Fruit fly (Drosophila melanogaster) whole organism, prepupa: Measurements from ENCODE around the gene rst.
A peak's percentile ranks its signal among the peaks of the same experiment; 100 is the strongest.

Source experiments
- CG10669 ChIP-seq: fragments of 200-800 bp; sonication (Bioruptor generic); optimal IDR thresholded peaks from 3 replicates; lab custom pipeline; 2018; ENCODE audit warnings: missing biosample characterization, mild to moderate bottlenecking, missing genetic modification characterization, moderate library complexity
- CG11294 ChIP-seq: fragments of 200-800 bp; sonication (Bioruptor generic); IDR thresholded peaks from 2 replicates; pipeline ENCODE4 v1.3.6; 2022; ENCODE audit warnings: missing biosample characterization, missing genetic modification characterization
- CG15336 ChIP-seq: fragments of 200-800 bp; sonication (Bioruptor generic); IDR thresholded peaks from 2 replicates; pipeline ENCODE4 v1.3.6; 2022; ENCODE audit warnings: missing biosample characterization, missing genetic modification characterization
- CG1621 ChIP-seq: fragments of 200-800 bp; sonication (Bioruptor generic); optimal IDR thresholded peaks from 3 replicates; lab custom pipeline; 2018; ENCODE audit warnings: missing biosample characterization, mild to moderate bottlenecking, missing genetic modification characterization
- CG32006 ChIP-seq: fragments of 200-800 bp; sonication (Bioruptor generic); optimal IDR thresholded peaks from 3 replicates; lab custom pipeline; 2017; ENCODE audit warnings: missing biosample characterization, mild to moderate bottlenecking, missing genetic modification characterization
- CG34406 ChIP-seq: fragments of 200-800 bp; sonication (Bioruptor generic); optimal IDR thresholded peaks from 3 replicates; lab custom pipeline; 2016; ENCODE audit warnings: missing biosample characterization, missing genetic modification characterization
- CG3919 ChIP-seq: fragments of 200-800 bp; sonication (Bioruptor generic); optimal IDR thresholded peaks from 3 replicates; lab custom pipeline; 2016; ENCODE audit warnings: missing biosample characterization, missing genetic modification characterization
- CG4318 ChIP-seq: fragments of 200-800 bp; sonication (Bioruptor generic); optimal IDR thresholded peaks from 3 replicates; lab custom pipeline; 2017; ENCODE audit warnings: missing biosample characterization, mild to moderate bottlenecking, missing genetic modification characterization
- CG6163 ChIP-seq: fragments of 200-800 bp; sonication (Bioruptor generic); IDR thresholded peaks from 3 replicates; pipeline ENCODE4 v1.3.6; 2022; ENCODE audit warnings: missing biosample characterization, missing genetic modification characterization
- CG6276 ChIP-seq: fragments of 200-800 bp; sonication (Bioruptor generic); optimal IDR thresholded peaks from 2 replicates; lab custom pipeline; 2017; ENCODE audit warnings: missing biosample characterization, mild to moderate bottlenecking, missing genetic modification characterization
- CG6854 ChIP-seq: fragments of 200-800 bp; sonication (Bioruptor generic); optimal IDR thresholded peaks from 2 replicates; lab custom pipeline; 2017; ENCODE audit warnings: missing biosample characterization, mild to moderate bottlenecking, missing genetic modification characterization
- CG7368 ChIP-seq: fragments of 200-800 bp; sonication (Bioruptor generic); optimal IDR thresholded peaks from 3 replicates; lab custom pipeline; 2016; ENCODE audit warnings: missing biosample characterization, missing genetic modification characterization
- CG8319 ChIP-seq: fragments of 200-800 bp; sonication (Bioruptor generic); optimal IDR thresholded peaks from 3 replicates; lab custom pipeline; 2016; ENCODE audit warnings: missing biosample characterization, missing genetic modification characterization
- CG8632 ChIP-seq: fragments of 200-800 bp; sonication (Bioruptor generic); optimal IDR thresholded peaks from 3 replicates; lab custom pipeline; 2016; ENCODE audit warnings: missing biosample characterization, missing genetic modification characterization
- CG9139 ChIP-seq: fragments of 200-800 bp; sonication (Bioruptor generic); optimal IDR thresholded peaks from 3 replicates; lab custom pipeline; 2017; ENCODE audit warnings: missing biosample characterization, mild to moderate bottlenecking, missing genetic modification characterization
- Eip75B ChIP-seq: fragments of 200-800 bp; sonication (Bioruptor generic); optimal IDR thresholded peaks from 3 replicates; lab custom pipeline; 2016; ENCODE audit warnings: missing biosample characterization, missing genetic modification characterization
- Eip78C ChIP-seq: fragments of 200-800 bp; sonication (Bioruptor generic); peaks from one replicate; lab custom pipeline; 2016; ENCODE audit warnings: missing biosample characterization, missing genetic modification characterization
- Eip93F ChIP-seq: fragments of 200-800 bp; sonication (Bioruptor generic); optimal IDR thresholded peaks from 2 replicates; lab custom pipeline; 2016; ENCODE audit warnings: missing biosample characterization, mild to moderate bottlenecking, missing genetic modification characterization
- Ets21C ChIP-seq: fragments of 200-800 bp; sonication (Bioruptor generic); optimal IDR thresholded peaks from 3 replicates; lab custom pipeline; 2016; ENCODE audit warnings: missing biosample characterization, missing genetic modification characterization
- Ets96B ChIP-seq: fragments of 200-800 bp; optimal IDR thresholded peaks from 2 replicates; lab custom pipeline; 2019; ENCODE audit warnings: missing biosample characterization, mild to moderate bottlenecking, missing genetic modification characterization, moderate library complexity
- Gug ChIP-seq: fragments of 200-800 bp; sonication (Bioruptor generic); IDR thresholded peaks from 2 replicates; pipeline ENCODE4 v1.3.6; 2022; ENCODE audit warnings: missing biosample characterization, missing genetic modification characterization
- Hr39 ChIP-seq: fragments of 200-800 bp; sonication (Bioruptor generic); optimal IDR thresholded peaks from 2 replicates; lab custom pipeline; 2016; ENCODE audit warnings: missing biosample characterization, missing genetic modification characterization
- Hr4 ChIP-seq: fragments of 200-800 bp; sonication (Bioruptor generic); optimal IDR thresholded peaks from 3 replicates; lab custom pipeline; 2016; ENCODE audit warnings: missing biosample characterization, missing genetic modification characterization
- Met ChIP-seq: fragments of 200-800 bp; sonication (Bioruptor generic); optimal IDR thresholded peaks from 3 replicates; lab custom pipeline; 2016; ENCODE audit warnings: missing biosample characterization, missing genetic modification characterization
- OdsH ChIP-seq: fragments of 200-800 bp; sonication (Bioruptor generic); optimal IDR thresholded peaks from 3 replicates; lab custom pipeline; 2016; ENCODE audit warnings: missing biosample characterization, missing genetic modification characterization
- Sox102F ChIP-seq: fragments of 200-800 bp; sonication (Bioruptor generic); optimal IDR thresholded peaks from 2 replicates; lab custom pipeline; 2016; ENCODE audit warnings: missing biosample characterization, mild to moderate bottlenecking, missing genetic modification characterization
- Sox14 ChIP-seq: fragments of 200-800 bp; sonication (Bioruptor generic); optimal IDR thresholded peaks from 3 replicates; lab custom pipeline; 2016; ENCODE audit warnings: missing biosample characterization, missing genetic modification characterization
- Sox15 ChIP-seq: fragments of 200-800 bp; sonication (Bioruptor generic); optimal IDR thresholded peaks from 3 replicates; lab custom pipeline; 2016; ENCODE audit warnings: missing biosample characterization, missing genetic modification characterization
- achi ChIP-seq: fragments of 200-800 bp; sonication (Bioruptor generic); optimal IDR thresholded peaks from 3 replicates; lab custom pipeline; 2016; ENCODE audit warnings: missing biosample characterization, missing genetic modification characterization
- acj6 ChIP-seq: fragments of 200-800 bp; sonication (Bioruptor generic); optimal IDR thresholded peaks from 3 replicates; lab custom pipeline; 2016; ENCODE audit warnings: missing biosample characterization, missing genetic modification characterization
- cyc ChIP-seq: fragments of 200-800 bp; sonication (Bioruptor generic); optimal IDR thresholded peaks from 3 replicates; lab custom pipeline; 2016; ENCODE audit warnings: missing biosample characterization, missing genetic modification characterization
- dsx ChIP-seq: fragments of 200-800 bp; optimal IDR thresholded peaks from 3 replicates; lab custom pipeline; 2019; ENCODE audit warnings: missing biosample characterization, mild to moderate bottlenecking, missing genetic modification characterization, moderate library complexity; ENCODE audit not compliant: poor library complexity, severe bottlenecking
- eg ChIP-seq: fragments of 200-800 bp; sonication (Bioruptor generic); IDR thresholded peaks from 3 replicates; pipeline ENCODE4 v1.3.6; 2022; ENCODE audit warnings: missing biosample characterization, missing genetic modification characterization
- fd59A ChIP-seq: fragments of 200-800 bp; sonication (Bioruptor generic); optimal IDR thresholded peaks from 2 replicates; lab custom pipeline; 2017; ENCODE audit warnings: missing biosample characterization, mild to moderate bottlenecking, missing genetic modification characterization, missing genetic modification reagents
- fd85E ChIP-seq: fragments of 200-800 bp; sonication (Bioruptor generic); optimal IDR thresholded peaks from 3 replicates; lab custom pipeline; 2016; ENCODE audit warnings: missing biosample characterization, missing genetic modification characterization
- net ChIP-seq: fragments of 200-800 bp; sonication (Bioruptor generic); optimal IDR thresholded peaks from 3 replicates; lab custom pipeline; 2016; ENCODE audit warnings: missing biosample characterization, missing genetic modification characterization
- pdm3 ChIP-seq: fragments of 200-800 bp; sonication (Bioruptor generic); optimal IDR thresholded peaks from 3 replicates; lab custom pipeline; 2016; ENCODE audit warnings: missing biosample characterization, missing genetic modification characterization
- salr ChIP-seq, 2 experiments: fragments of 200-800 bp; sonication (Bioruptor generic); optimal IDR thresholded peaks; 3 replicates each; lab custom pipeline; 2016 to 2018; ENCODE audit warnings: missing biosample characterization in 2 of 2, missing genetic modification characterization in 2 of 2, mild to moderate bottlenecking in 1 of 2
- spab ChIP-seq: fragments of 200-800 bp; sonication (Bioruptor generic); optimal IDR thresholded peaks from 2 replicates; lab custom pipeline; 2017; ENCODE audit warnings: missing biosample characterization, mild to moderate bottlenecking, missing genetic modification characterization, missing genetic modification reagents
- ss ChIP-seq, 2 experiments: fragments of 200-800 bp; sonication (Bioruptor generic); optimal IDR thresholded peaks; 2 replicates in 1 of 2; 3 replicates in 1 of 2; lab custom pipeline; 2017 to 2018; ENCODE audit warnings: mild to moderate bottlenecking in 2 of 2, missing biosample characterization in 2 of 2, missing genetic modification characterization in 2 of 2, moderate library complexity in 1 of 2
- svp ChIP-seq: fragments of 200-800 bp; sonication (Bioruptor generic); peaks from one replicate; lab custom pipeline; 2016; ENCODE audit warnings: missing biosample characterization, missing genetic modification characterization
- topi ChIP-seq: fragments of 200-800 bp; sonication (Bioruptor generic); optimal IDR thresholded peaks from 3 replicates; lab custom pipeline; 2016; ENCODE audit warnings: missing biosample characterization, missing genetic modification characterization
- vri ChIP-seq: fragments of 200-800 bp; sonication (Bioruptor generic); optimal IDR thresholded peaks from 3 replicates; lab custom pipeline; 2016; ENCODE audit warnings: missing biosample characterization, mild to moderate bottlenecking, missing genetic modification characterization

rst gene

dm6 chrX:3016462-3016861 is 42.8 kb upstream of the rst start (continued):
- TF ChIP-seq CG9139 (GFP tag; lab: Kevin White, UChicago) (peak; percentile 93), CG1621 (tag; lab: Kevin White, UChicago) (peak; percentile 92), spab (peak; percentile 90), CG34406 (GFP tag; lab: Kevin White, UChicago) (peak; percentile 89), pdm3 (GFP tag; lab: Kevin White, UChicago) (peak; percentile 92), vri (GFP tag; lab: Kevin White, UChicago) (peak; percentile 74), achi (GFP tag; lab: Kevin White, UChicago) (peak; percentile 89), eg (GFP tag; lab: Robert Waterston, UW) (peak; percentile 87), dsx (GFP tag; lab: Kevin White, UChicago) (peak; percentile 93), Eip78C (GFP tag; lab: Kevin White, UChicago) (peak; percentile 98), Sox15 (GFP tag; lab: Kevin White, UChicago) (peak; percentile 78), Sox14 (GFP tag; lab: Kevin White, UChicago) (peak; percentile 80), Hr4 (peak; percentile 80)

dm6 chrX:3013276-3013675 is 39.6 kb upstream of the rst start:
- TF ChIP-seq svp (GFP tag; lab: Kevin White, UChicago) (peak; percentile 51), CG32006 (GFP tag; lab: Kevin White, UChicago) (no peak), Sox15 (GFP tag; lab: Kevin White, UChicago) (no peak), Eip78C (GFP tag; lab: Kevin White, UChicago) (peak; percentile 54), topi (no peak)

- TF ChIP-seq pdm3 (GFP tag; lab: Kevin White, UChicago) = no peak
- TF ChIP-seq CG34406 (GFP tag; lab: Kevin White, UChicago) = no peak
- TF ChIP-seq salr (GFP tag; optimal IDR thresholded peaks at IDR 0.05; lab: Kevin White, UChicago) = no peak
- peak; percentile 54 for TF ChIP-seq svp (GFP tag; lab: Kevin White, UChicago)
- TF ChIP-seq Eip78C (GFP tag; lab: Kevin White, UChicago) = peak; percentile 55
- no peak for TF ChIP-seq Sox102F
- TF ChIP-seq CG6163 = peak; percentile 14; the same call in 1 of the 3 replicates
Observed at dm6 chrX:3012042-3012441, 38.4 kb upstream of the rst start.

- TF ChIP-seq CG4318 = no peak
- TF ChIP-seq CG7368 (GFP tag; lab: Kevin White, UChicago) = peak; percentile 25
- no peak for TF ChIP-seq CG11294 (GFP tag; lab: Robert Waterston, UW)
- peak; percentile 1 for TF ChIP-seq Sox15 (GFP tag; lab: Kevin White, UChicago)
- TF ChIP-seq spab = peak; percentile 36
- TF ChIP-seq cyc (GFP tag; lab: Kevin White, UChicago) = peak; percentile 30
- TF ChIP-seq CG1621 (tag; lab: Kevin White, UChicago) = peak; percentile 42
- peak; percentile 47 for TF ChIP-seq OdsH (GFP tag; lab: Kevin White, UChicago)
- TF ChIP-seq svp (GFP tag; lab: Kevin White, UChicago) = peak; percentile 73
- TF ChIP-seq topi = peak; percentile 52
- TF ChIP-seq fd85E = no peak
- TF ChIP-seq Met (GFP tag; lab: Kevin White, UChicago) = peak; percentile 53
- TF ChIP-seq fd59A (GFP tag; lab: Kevin White, UChicago) = peak; percentile 5
- TF ChIP-seq Eip75B (GFP tag; lab: Kevin White, UChicago) = peak; percentile 41
- peak; percentile 46 for TF ChIP-seq Ets96B (tag; lab: Kevin White, UChicago)
- peak; percentile 49 for TF ChIP-seq CG32006 (GFP tag; lab: Kevin White, UChicago)
- peak; percentile 51; the same call in 1 of the 3 replicates for TF ChIP-seq CG6163
- no peak for TF ChIP-seq salr (GFP tag; optimal IDR thresholded peaks at IDR 0.05; lab: Kevin White, UChicago)
- TF ChIP-seq Ets21C (GFP tag; lab: Kevin White, UChicago) = no peak
- TF ChIP-seq ss (GFP tag; optimal IDR thresholded peaks at IDR 0.05; lab: Kevin White, UChicago) = peak; percentile 22 to 29
- peak; percentile 52 for TF ChIP-seq pdm3 (GFP tag; lab: Kevin White, UChicago)
- no peak for TF ChIP-seq net (GFP tag; lab: Kevin White, UChicago)
- TF ChIP-seq acj6 (GFP tag; lab: Kevin White, UChicago) = peak; percentile 48
- TF ChIP-seq CG8632 (GFP tag; lab: Kevin White, UChicago) = peak; percentile 16
- TF ChIP-seq CG10669 (GFP tag; lab: Kevin White, UChicago) = peak; percentile 56
- TF ChIP-seq CG6854 (GFP tag; lab: Kevin White, UChicago) = no peak
- TF ChIP-seq CG15336 = no peak
- no peak for TF ChIP-seq eg (GFP tag; lab: Robert Waterston, UW)
- TF ChIP-seq Eip93F (GFP tag; lab: Kevin White, UChicago) = no peak
- TF ChIP-seq CG8319 (GFP tag; lab: Kevin White, UChicago) = peak; percentile 1
- TF ChIP-seq CG6276 (GFP tag; lab: Kevin White, UChicago) = no peak
- TF ChIP-seq Gug (GFP tag; lab: Robert Waterston, UW) = no peak
- TF ChIP-seq Hr39 = peak; percentile 32
- peak; percentile 15 for TF ChIP-seq vri (GFP tag; lab: Kevin White, UChicago)
- peak; percentile 47 for TF ChIP-seq CG3919 (GFP tag; lab: Kevin White, UChicago)
- TF ChIP-seq Sox102F = peak; percentile 45
Observed at dm6 chrX:3009986-3010385, 36.4 kb upstream of the rst start.
